Worm (Caenorhabditis elegans) whole organism, late embryonic: ENCODE measurements around the gene F57E7.2.
A peak's percentile ranks its signal among the peaks of the same experiment; 100 is the strongest.

ENCODE experiments used
- C08G9.2 ChIP-seq: sonication (generic microtip); optimal IDR thresholded peaks from 2 replicates; lab custom pipeline; 2016; ENCODE audit warnings: mild to moderate bottlenecking, missing genetic modification characterization, moderate library complexity, missing compliant biosample characterization
- C38D4.7 ChIP-seq: fragments of 200-800 bp; sonication (Bioruptor generic); optimal IDR thresholded peaks from 2 replicates; lab custom pipeline; 2018; ENCODE audit warnings: mild to moderate bottlenecking, missing genetic modification characterization, moderate library complexity, missing compliant biosample characterization
- F13H6.1 ChIP-seq: sonication (generic microtip); optimal IDR thresholded peaks from 2 replicates; lab custom pipeline; 2016; ENCODE audit warnings: missing genetic modification characterization, missing compliant biosample characterization
- K02D7.2 ChIP-seq: sonication (generic microtip); optimal IDR thresholded peaks from 2 replicates; lab custom pipeline; 2017; ENCODE audit warnings: mild to moderate bottlenecking, missing genetic modification characterization, missing compliant biosample characterization
- T23F11.4 ChIP-seq: fragments of 200-800 bp; sonication (Bioruptor generic); optimal IDR thresholded peaks from 2 replicates; lab custom pipeline; 2018; ENCODE audit warnings: mild to moderate bottlenecking, missing genetic modification characterization, missing compliant biosample characterization
- Y22D7AL.16 ChIP-seq: sonication (generic microtip); optimal IDR thresholded peaks from 2 replicates; lab custom pipeline; 2016; ENCODE audit warnings: missing genetic modification characterization, missing compliant biosample characterization
- ama-1 ChIP-seq: fragments of 150-350 bp; optimal IDR thresholded peaks from 2 replicates; lab custom pipeline; 2014
- ceh-19 ChIP-seq: fragments of 200-800 bp; sonication (Bioruptor generic); optimal IDR thresholded peaks from 2 replicates; lab custom pipeline; 2018; ENCODE audit warnings: mild to moderate bottlenecking, missing genetic modification characterization, missing compliant biosample characterization
- ceh-2 ChIP-seq: sonication (generic microtip); optimal IDR thresholded peaks from 2 replicates; lab custom pipeline; 2016; ENCODE audit warnings: missing genotype, missing genetic modification characterization, missing compliant biosample characterization
- ceh-30 ChIP-seq: fragments of 150-350 bp; optimal IDR thresholded peaks from 2 replicates; lab custom pipeline; 2014; ENCODE audit warnings: missing biosample characterization, missing genetic modification characterization
- ceh-48 ChIP-seq: sonication (generic microtip); optimal IDR thresholded peaks from 2 replicates; lab custom pipeline; 2016; ENCODE audit warnings: missing genetic modification characterization, inconsistent platforms, missing compliant biosample characterization
- dmd-4 ChIP-seq: sonication (generic microtip); optimal IDR thresholded peaks from 2 replicates; lab custom pipeline; 2016; ENCODE audit warnings: borderline replicate concordance, missing genetic modification characterization, missing compliant biosample characterization
- dve-1 ChIP-seq: sonication (generic microtip); optimal IDR thresholded peaks from 2 replicates; lab custom pipeline; 2017; ENCODE audit warnings: antibody characterized with exemption, mild to moderate bottlenecking, missing genetic modification characterization, missing compliant biosample characterization
- elt-2 ChIP-seq: sonication (generic microtip); optimal IDR thresholded peaks from 2 replicates; lab custom pipeline; 2016; ENCODE audit warnings: missing genetic modification reagents, missing genetic modification characterization, missing compliant biosample characterization
- elt-4 ChIP-seq: sonication (generic microtip); optimal IDR thresholded peaks from 2 replicates; lab custom pipeline; 2016; ENCODE audit warnings: missing genetic modification characterization, missing compliant biosample characterization
- ets-4 ChIP-seq: sonication (generic microtip); optimal IDR thresholded peaks from 2 replicates; lab custom pipeline; 2016; ENCODE audit warnings: missing genetic modification characterization, missing compliant biosample characterization
- fkh-10 ChIP-seq: fragments of 150-350 bp; optimal IDR thresholded peaks from 2 replicates; lab custom pipeline; 2014; ENCODE audit warnings: missing biosample characterization, missing genetic modification reagents, missing genetic modification characterization
- fkh-6 ChIP-seq: sonication (generic microtip); optimal IDR thresholded peaks from 2 replicates; lab custom pipeline; 2016; ENCODE audit warnings: missing genetic modification characterization, missing compliant biosample characterization
- gmeb-2 ChIP-seq: sonication (generic microtip); optimal IDR thresholded peaks from 2 replicates; lab custom pipeline; 2016; ENCODE audit warnings: missing genetic modification characterization, inconsistent platforms, missing compliant biosample characterization
- hlh-13 ChIP-seq: fragments of 200-800 bp; sonication (Bioruptor generic); optimal IDR thresholded peaks from 2 replicates; lab custom pipeline; 2018; ENCODE audit warnings: mild to moderate bottlenecking, missing genetic modification characterization, missing compliant biosample characterization
- hlh-15 ChIP-seq: sonication (generic microtip); optimal IDR thresholded peaks from 2 replicates; lab custom pipeline; 2016; ENCODE audit warnings: missing genetic modification characterization, missing compliant biosample characterization
- hlh-8 ChIP-seq: sonication (generic microtip); optimal IDR thresholded peaks from 2 replicates; lab custom pipeline; 2016; ENCODE audit warnings: missing genotype, missing genetic modification characterization, missing compliant biosample characterization
- lim-6 ChIP-seq: sonication (generic microtip); optimal IDR thresholded peaks from 2 replicates; lab custom pipeline; 2016; ENCODE audit warnings: missing genetic modification characterization, missing compliant biosample characterization
- lin-11 ChIP-seq: fragments of 200-800 bp; sonication (Bioruptor generic); optimal IDR thresholded peaks from 2 replicates; lab custom pipeline; 2018; ENCODE audit warnings: mild to moderate bottlenecking, missing genetic modification characterization, missing compliant biosample characterization
- madf-2 ChIP-seq: sonication (generic microtip); optimal IDR thresholded peaks from 2 replicates; lab custom pipeline; 2017; ENCODE audit warnings: missing genetic modification characterization, missing compliant biosample characterization
- nfya-1 ChIP-seq: sonication (generic microtip); optimal IDR thresholded peaks from 2 replicates; lab custom pipeline; 2017; ENCODE audit warnings: missing genetic modification characterization, mild to moderate bottlenecking, missing compliant biosample characterization, antibody characterized with exemption, moderate library complexity
- npax-4 ChIP-seq: sonication (generic microtip); optimal IDR thresholded peaks from 2 replicates; lab custom pipeline; 2016; ENCODE audit warnings: missing genetic modification characterization, missing compliant biosample characterization
- pag-3 ChIP-seq: sonication (generic microtip); optimal IDR thresholded peaks from 2 replicates; lab custom pipeline; 2016; ENCODE audit warnings: missing compliant biosample characterization, missing genetic modification characterization, borderline replicate concordance
- pat-9 ChIP-seq: fragments of 200-800 bp; sonication (Bioruptor generic); optimal IDR thresholded peaks from 2 replicates; lab custom pipeline; 2018; ENCODE audit warnings: mild to moderate bottlenecking, missing genetic modification characterization, moderate library complexity, missing compliant biosample characterization
- pha-2 ChIP-seq: sonication (generic microtip); optimal IDR thresholded peaks from 2 replicates; lab custom pipeline; 2017; ENCODE audit warnings: mild to moderate bottlenecking, missing genetic modification characterization, missing compliant biosample characterization
- pqm-1 ChIP-seq: sonication (generic microtip); optimal IDR thresholded peaks from 2 replicates; lab custom pipeline; 2016; ENCODE audit warnings: missing genetic modification characterization, missing compliant biosample characterization
- sdc-2 ChIP-seq: sonication (generic microtip); optimal IDR thresholded peaks from 2 replicates; lab custom pipeline; 2016; ENCODE audit warnings: missing genotype, missing genetic modification characterization, missing compliant biosample characterization
- sox-4 ChIP-seq: sonication (generic microtip); optimal IDR thresholded peaks from 2 replicates; lab custom pipeline; 2017; ENCODE audit warnings: mild to moderate bottlenecking, missing genetic modification characterization, inconsistent platforms, missing compliant biosample characterization
- syd-9 ChIP-seq: sonication (generic microtip); optimal IDR thresholded peaks from 2 replicates; lab custom pipeline; 2016; ENCODE audit warnings: mild to moderate bottlenecking, missing genetic modification characterization, moderate library complexity, missing compliant biosample characterization
- unc-3 ChIP-seq, 2 experiments: fragments of 200-800 bp in 1 of 2; sonication (Bioruptor generic) in 1 of 2; sonication (generic microtip) in 1 of 2; conservative IDR thresholded peaks in 1 of 2; optimal IDR thresholded peaks in 1 of 2; 2 replicates each; pipeline versions ENCODE4 v1.3.6 to Lab custom; 2016 to 2022; ENCODE audit warnings: missing compliant biosample characterization in 2 of 2, missing genetic modification characterization in 2 of 2, missing genetic modification reagents in 1 of 2
- unc-42 ChIP-seq: sonication (generic microtip); optimal IDR thresholded peaks from 2 replicates; lab custom pipeline; 2016; ENCODE audit warnings: missing genotype, missing genetic modification characterization, missing compliant biosample characterization
- unc-86 ChIP-seq: sonication (generic microtip); optimal IDR thresholded peaks from 2 replicates; lab custom pipeline; 2016; ENCODE audit warnings: missing genetic modification characterization, missing compliant biosample characterization
- ztf-16 ChIP-seq: sonication (generic microtip); optimal IDR thresholded peaks from 2 replicates; lab custom pipeline; 2017; ENCODE audit warnings: missing genetic modification characterization, missing compliant biosample characterization

The F57E7.2 gene

DNA sequence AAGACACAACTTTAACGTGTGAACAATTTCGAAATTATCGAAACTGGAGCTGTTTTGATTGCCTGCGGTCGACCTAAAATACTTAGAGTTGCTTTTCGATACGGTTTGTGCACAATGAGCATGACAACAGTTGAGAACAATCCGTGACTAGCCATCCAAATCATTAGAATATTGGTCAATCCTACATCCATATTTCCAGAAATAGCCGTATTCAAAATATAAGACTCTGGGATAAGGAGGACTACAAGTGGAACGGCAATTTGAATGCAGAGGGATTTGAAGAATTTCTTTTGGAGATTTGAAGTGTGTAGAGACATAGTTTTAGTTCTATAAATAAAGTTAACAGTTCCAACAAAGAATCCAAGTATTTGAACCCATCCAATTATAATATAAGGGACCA, 23.6 kb downstream of the F57E7.2 start:
- TF ChIP-seq lin-11 (tag; lab: Kevin White, UChicago) = no peak
- no peak for TF ChIP-seq pat-9 (tag; lab: Kevin White, UChicago)
- TF ChIP-seq hlh-8 (tag; lab: Kevin White, UChicago) = no peak
- TF ChIP-seq T23F11.4 (GFP tag; lab: Kevin White, UChicago) = no peak

DNA sequence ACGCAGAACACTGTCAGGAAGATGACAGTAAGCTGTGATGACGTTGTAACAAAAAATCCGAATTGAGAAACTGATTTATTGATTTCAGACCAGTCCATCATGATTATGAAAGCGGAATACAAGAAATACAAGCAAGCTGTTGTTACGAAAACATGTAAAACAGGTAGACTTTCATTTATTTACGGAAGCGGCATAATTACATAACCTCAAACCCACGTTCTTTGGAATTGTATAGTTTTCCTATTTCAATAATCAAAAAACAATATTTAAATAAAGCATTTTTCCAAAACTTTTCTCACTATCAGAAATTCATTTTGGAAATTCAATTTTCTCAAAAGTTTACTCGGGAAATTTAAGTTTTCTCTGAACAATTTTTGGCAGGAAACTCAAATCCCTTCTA, 24.2 kb downstream of the F57E7.2 start, which contains the start of gene str-15:
str-15 (minus strand) TSS at position 101 of the 400 bp plus-strand sequence.
- TF ChIP-seq madf-2 (tag; lab: Kevin White, UChicago) (no peak), F13H6.1 (tag; lab: Kevin White, UChicago) (no peak), pqm-1 (tag; lab: Kevin White, UChicago) (no peak), gmeb-2 (tag; lab: Kevin White, UChicago) (no peak), fkh-10 (no peak), sox-4 (tag; lab: Kevin White, UChicago) (no peak), ceh-2 (tag; lab: Kevin White, UChicago) (no peak), lim-6 (no peak), unc-3 (GFP tag; conservative IDR thresholded peaks at IDR 0.05; lab: Robert Waterston, UW) (no peak), unc-3 (tag; optimal IDR thresholded peaks at IDR 0.05; lab: Kevin White, UChicago) (no peak), dve-1 (tag; lab: Kevin White, UChicago) (no peak), pha-2 (tag; lab: Kevin White, UChicago) (no peak), hlh-15 (tag; lab: Kevin White, UChicago) (no peak), ceh-30 (tag; lab: Kevin White, UChicago) (no peak), unc-42 (tag; lab: Kevin White, UChicago) (no peak), hlh-8 (tag; lab: Kevin White, UChicago) (no peak), dmd-4 (tag; lab: Kevin White, UChicago) (no peak), ztf-16 (tag; lab: Kevin White, UChicago) (no peak)

DNA sequence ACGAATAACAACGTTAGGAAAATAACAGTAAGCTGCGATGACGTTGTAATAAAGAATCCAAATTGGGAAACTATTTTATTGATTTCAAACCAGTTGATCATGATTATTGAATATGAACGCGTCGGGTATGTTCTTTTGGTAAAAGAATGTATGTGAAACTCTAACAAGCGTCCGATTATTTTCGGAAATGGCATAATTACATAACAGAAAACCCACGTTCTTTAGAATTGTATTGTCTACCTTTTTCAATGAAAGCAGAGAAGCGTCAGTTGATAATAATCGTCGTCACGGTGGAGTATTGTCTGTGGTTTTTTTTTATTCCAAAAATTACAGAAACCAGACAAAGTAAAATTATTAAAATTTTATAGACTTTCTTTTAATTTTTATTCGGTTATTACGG, 27.9 kb downstream of the F57E7.2 start, which contains the start of gene str-14:
str-14 (minus strand) TSS at position 101 of the 400 bp plus-strand sequence.
- TF ChIP-seq ztf-16 (tag; lab: Kevin White, UChicago) (no peak), pha-2 (tag; lab: Kevin White, UChicago) (no peak), fkh-6 (tag; lab: Kevin White, UChicago) (no peak), ama-1 (no peak), unc-3 (GFP tag; conservative IDR thresholded peaks at IDR 0.05; lab: Robert Waterston, UW) (no peak), unc-3 (tag; optimal IDR thresholded peaks at IDR 0.05; lab: Kevin White, UChicago) (no peak), K02D7.2 (tag; lab: Kevin White, UChicago) (no peak), dve-1 (tag; lab: Kevin White, UChicago) (no peak), C08G9.2 (tag; lab: Kevin White, UChicago) (no peak), hlh-8 (tag; lab: Kevin White, UChicago) (no peak), Y22D7AL.16 (tag; lab: Kevin White, UChicago) (no peak), unc-86 (tag; lab: Kevin White, UChicago) (no peak), pqm-1 (tag; lab: Kevin White, UChicago) (no peak), elt-4 (tag; lab: Kevin White, UChicago) (no peak), hlh-13 (GFP tag; lab: Kevin White, UChicago) (no peak), ceh-19 (GFP tag; lab: Kevin White, UChicago) (no peak), ets-4 (no peak), hlh-15 (tag; lab: Kevin White, UChicago) (no peak)

- TF ChIP-seq C38D4.7 (GFP tag; lab: Kevin White, UChicago) (no peak), sdc-2 (tag; lab: Kevin White, UChicago) (no peak)
Observed at ce11 chrV:16447735-16448134, 35.2 kb downstream of the F57E7.2 start, which contains the start of gene T08G3.13. TSS of gene T08G3.13 (plus strand) at chrV:16448035.

- TF ChIP-seq npax-4 (no peak), gmeb-2 (tag; lab: Kevin White, UChicago) (no peak), pag-3 (no peak), elt-2 (no peak), ceh-48 (no peak), dve-1 (tag; lab: Kevin White, UChicago) (peak; percentile 70), syd-9 (no peak), nfya-1 (no peak)
Observed at ce11 chrV:16446191-16446590, 36.8 kb downstream of the F57E7.2 start.
